Fruit fly (Drosophila melanogaster): Measurements from ENCODE around the gene REPTOR-BP.
A peak's percentile ranks its signal among the peaks of the same experiment; 100 is the strongest.

REPTOR-BP gene

dm6 chr2L:10231092-10231494 is 32.8 kb upstream of the REPTOR-BP start (continued):
- TF ChIP-seq Opbp (GFP tag; IDR thresholded peaks at IDR 0.05; ENCODE audit: partially characterized antibody) (no peak), gcm (GFP tag; optimal IDR thresholded peaks at IDR 0.05) (no peak), CG30020 (tag; optimal IDR thresholded peaks at IDR 0.05) (no peak), CG11695 (GFP tag; IDR thresholded peaks at IDR 0.05) (0 out of 3 replicates have a peak, but pooled peaks have one; percentile 39), trem (tag; optimal IDR thresholded peaks at IDR 0.05) (no peak), cg (GFP tag; optimal IDR thresholded peaks at IDR 0.05) (peak; percentile 83), CG43689 (GFP tag; IDR thresholded peaks at IDR 0.05) (no peak), onecut (GFP tag; IDR thresholded peaks at IDR 0.05) (no peak), lmd (GFP tag; IDR thresholded peaks at IDR 0.05) (no peak), CG9437 (GFP tag; optimal IDR thresholded peaks at IDR 0.05) (no peak), D19A (tag; optimal IDR thresholded peaks at IDR 0.05) (no peak), CG11456 (GFP tag; IDR thresholded peaks at IDR 0.05) (no peak), CG6654 (GFP tag; optimal IDR thresholded peaks at IDR 0.05) (no peak), CG4707 (GFP tag; optimal IDR thresholded peaks at IDR 0.05) (no peak), sc (optimal IDR thresholded peaks at IDR 0.05) (no peak), sc (GFP tag; optimal IDR thresholded peaks at IDR 0.05) (no peak), CG17359 (tag; optimal IDR thresholded peaks at IDR 0.05) (peak; percentile 34), so (GFP tag; IDR thresholded peaks at IDR 0.05) (0 out of 3 replicates have a peak, but pooled peaks have one; percentile 25), CG9876 (GFP tag; optimal IDR thresholded peaks at IDR 0.05) (no peak), CG31224 (GFP tag; IDR thresholded peaks at IDR 0.05) (no peak), CG7556 (GFP tag; optimal IDR thresholded peaks at IDR 0.05) (peak; percentile 9), yki (optimal IDR thresholded peaks at IDR 0.05) (no peak), fd102C (GFP tag; optimal IDR thresholded peaks at IDR 0.05) (no peak), gcm2 (GFP tag; optimal IDR thresholded peaks at IDR 0.05) (no peak), CG12104 (GFP tag; optimal IDR thresholded peaks at IDR 0.05) (peak; percentile 8), TFAM (GFP tag; optimal IDR thresholded peaks at IDR 0.05) (no peak), aop (GFP tag; IDR thresholded peaks at IDR 0.05) (no peak), Doc2 (GFP tag; IDR thresholded peaks at IDR 0.05) (no peak), hb (GFP tag; IDR thresholded peaks at IDR 0.05; ENCODE audit: partially characterized antibody) (no peak), CTCF (GFP tag; optimal IDR thresholded peaks at IDR 0.05) (no peak), CG2199 (GFP tag; IDR thresholded peaks at IDR 0.05) (no peak), Taf1 (GFP tag; IDR thresholded peaks at IDR 0.05) (no peak), CG9215 (GFP tag; IDR thresholded peaks at IDR 0.05) (no peak), CG14710 (tag; optimal IDR thresholded peaks at IDR 0.05) (no peak), Fer2 (tag; optimal IDR thresholded peaks at IDR 0.05) (no peak), amos (GFP tag; IDR thresholded peaks at IDR 0.05; ENCODE audit: partially characterized antibody) (no peak), pros (GFP tag; optimal IDR thresholded peaks at IDR 0.05) (no peak), Meics (GFP tag; optimal IDR thresholded peaks at IDR 0.05) (peak; percentile 44), C15 (GFP tag; IDR thresholded peaks at IDR 0.05) (no peak)

- TF ChIP-seq Ssrp (tag; optimal IDR thresholded peaks at IDR 0.05) (no peak), grn (GFP tag; optimal IDR thresholded peaks at IDR 0.05) (peak; percentile 5), CG14667 (GFP tag; IDR thresholded peaks at IDR 0.05) (peak; percentile 20; the same call in 1 of the 2 replicates), CG11560 (tag; IDR thresholded peaks at IDR 0.05) (peak; percentile 85; the same call in 2 of the 3 replicates), zf30C (GFP tag; optimal IDR thresholded peaks at IDR 0.05) (no peak), sd (tag; optimal IDR thresholded peaks at IDR 0.05) (peak; percentile 12), CG14441 (GFP tag; IDR thresholded peaks at IDR 0.05) (no peak), NC2β (GFP tag; optimal IDR thresholded peaks at IDR 0.05) (no peak), Fer1 (GFP tag; optimal IDR thresholded peaks at IDR 0.05) (no peak), CG18599 (GFP tag; optimal IDR thresholded peaks at IDR 0.05) (no peak), ATbp (GFP tag; optimal IDR thresholded peaks at IDR 0.05) (no peak), pzg (GFP tag; optimal IDR thresholded peaks at IDR 0.05) (peak; percentile 26), gfzf (GFP tag; optimal IDR thresholded peaks at IDR 0.05) (no peak), otp (GFP tag; IDR thresholded peaks at IDR 0.05) (no peak), YL-1 (GFP tag; optimal IDR thresholded peaks at IDR 0.05) (no peak), E2f2 (GFP tag; IDR thresholded peaks at IDR 0.05) (no peak), CkIIα-i1 (GFP tag; IDR thresholded peaks at IDR 0.05) (no peak)
Observed at dm6 chr2L:10231510-10231909, 32.4 kb upstream of the REPTOR-BP start, which contains the start of gene ova. TSS of gene ova (minus strand) at chr2L:10231692.
